Comparison of ENCODE assay signal across 3 fruit fly cellular contexts in genomic region chr3L:3496593-3496992, dm6.
A peak's percentile ranks its signal among the peaks of the same experiment; 100 is the strongest.
TF ChIP-seq lines count a peak whose summit lies in the region.

No protein-coding gene starts in this region.

- TF ChIP-seq CTCF in whole organism, embryonic (GFP tag; optimal IDR thresholded peaks at IDR 0.05; lab: Kevin White, UChicago) = no peak

TF ChIP-seq in whole organism, embryonic, 481 proteins besides CTCF, POLR2A, EP300 and RAD21 (continues in another document):
- no peak for TF ChIP-seq D (optimal IDR thresholded peaks at IDR 0.05; lab: Kevin White, UChicago)
- TF ChIP-seq D (GFP tag; optimal IDR thresholded peaks at IDR 0.05; lab: Kevin White, UChicago) = no peak
- TF ChIP-seq CG31388 (GFP tag; optimal IDR thresholded peaks at IDR 0.05; lab: Kevin White, UChicago) = no peak
- TF ChIP-seq CG17361 (GFP tag; IDR thresholded peaks at IDR 0.05; lab: Robert Waterston, UW) = no peak
- no peak for TF ChIP-seq odd (GFP tag; optimal IDR thresholded peaks at IDR 0.05; lab: Kevin White, UChicago)
- no peak for TF ChIP-seq CG7928 (GFP tag; optimal IDR thresholded peaks at IDR 0.05; lab: Kevin White, UChicago)
- TF ChIP-seq CG18262 (tag; optimal IDR thresholded peaks at IDR 0.05; lab: Kevin White, UChicago) = no peak
- TF ChIP-seq Oli (tag; optimal IDR thresholded peaks at IDR 0.05; lab: Kevin White, UChicago) = peak; percentile 6
- TF ChIP-seq eyg (GFP tag; optimal IDR thresholded peaks at IDR 0.05; lab: Kevin White, UChicago) = no peak
- no peak for TF ChIP-seq CG11398 (GFP tag; optimal IDR thresholded peaks at IDR 0.05; lab: Kevin White, UChicago)
- TF ChIP-seq dmrt99B (tag; optimal IDR thresholded peaks at IDR 0.05; lab: Kevin White, UChicago) = peak; percentile 46
- TF ChIP-seq Spps (tag; optimal IDR thresholded peaks at IDR 0.05; lab: Kevin White, UChicago) = no peak
- TF ChIP-seq CG14014 (GFP tag; IDR thresholded peaks at IDR 0.05; lab: Robert Waterston, UW) = peak; percentile 34; the same call in 1 of the 2 replicates
- TF ChIP-seq Hr3 (GFP tag; optimal IDR thresholded peaks at IDR 0.05; lab: Kevin White, UChicago) = no peak
- TF ChIP-seq CG12659 (GFP tag; optimal IDR thresholded peaks at IDR 0.05; lab: Kevin White, UChicago) = peak; percentile 2
- no peak for TF ChIP-seq CG8944 (GFP tag; optimal IDR thresholded peaks at IDR 0.05; lab: Kevin White, UChicago)
- no peak for TF ChIP-seq jing (GFP tag; optimal IDR thresholded peaks at IDR 0.05; lab: Kevin White, UChicago)
- peak; percentile 49 for TF ChIP-seq CG2678 (tag; optimal IDR thresholded peaks at IDR 0.05; lab: Kevin White, UChicago)
- TF ChIP-seq ssp (GFP tag; IDR thresholded peaks at IDR 0.05; lab: Robert Waterston, UW) = no peak
- TF ChIP-seq CG11093 (GFP tag; IDR thresholded peaks at IDR 0.05; lab: Robert Waterston, UW) = no peak
- TF ChIP-seq zfh1 (GFP tag; IDR thresholded peaks at IDR 0.05; lab: Robert Waterston, UW) = no peak
- TF ChIP-seq bsh (GFP tag; optimal IDR thresholded peaks at IDR 0.05; lab: Kevin White, UChicago) = no peak
- TF ChIP-seq ci (GFP tag; IDR thresholded peaks at IDR 0.05; lab: Robert Waterston, UW) = no peak
- TF ChIP-seq vfl (GFP tag; optimal IDR thresholded peaks at IDR 0.05; lab: Kevin White, UChicago) = no peak
- TF ChIP-seq Drgx (GFP tag; IDR thresholded peaks at IDR 0.05; lab: Robert Waterston, UW) = 0 out of 2 replicates have a peak, but pooled peaks have one; percentile 22
- no peak for TF ChIP-seq CG34422 (GFP tag; IDR thresholded peaks at IDR 0.05; lab: Robert Waterston, UW)
- no peak for TF ChIP-seq Stat92E (GFP tag; optimal IDR thresholded peaks at IDR 0.05; lab: Kevin White, UChicago)
- no peak for TF ChIP-seq vnd (GFP tag; IDR thresholded peaks at IDR 0.05; lab: Robert Waterston, UW; ENCODE audit: partially characterized antibody)
- TF ChIP-seq CG9932 (GFP tag; IDR thresholded peaks at IDR 0.05; lab: Robert Waterston, UW) = no peak
- no peak for TF ChIP-seq NfI (GFP tag; optimal IDR thresholded peaks at IDR 0.05; lab: Kevin White, UChicago)
- no peak for TF ChIP-seq Trl (optimal IDR thresholded peaks at IDR 0.05; lab: Kevin White, UChicago)
- no peak for TF ChIP-seq Trl (GFP tag; optimal IDR thresholded peaks at IDR 0.05; lab: Kevin White, UChicago)

TF ChIP-seq in whole organism, prepupa, 60 proteins besides CTCF, POLR2A, EP300 and RAD21:
- TF ChIP-seq CG3032 (tag; optimal IDR thresholded peaks at IDR 0.05; lab: Kevin White, UChicago) (peak; percentile 3), CG8119 (GFP tag; IDR thresholded peaks at IDR 0.05; lab: Robert Waterston, UW) (peak; percentile 28; the same call in 1 of the 3 replicates), eg (GFP tag; IDR thresholded peaks at IDR 0.05; lab: Robert Waterston, UW) (0 out of 3 replicates have a peak, but pooled peaks have one; percentile 25), acj6 (GFP tag; optimal IDR thresholded peaks at IDR 0.05; lab: Kevin White, UChicago) (peak; percentile 0), svp (GFP tag; lab: Kevin White, UChicago) (peak; percentile 19), CG32006 (GFP tag; optimal IDR thresholded peaks at IDR 0.05; lab: Kevin White, UChicago) (peak; percentile 30), Eip75B (GFP tag; optimal IDR thresholded peaks at IDR 0.05; lab: Kevin White, UChicago) (no peak), Hr4 (GFP tag; optimal IDR thresholded peaks at IDR 0.05; lab: Kevin White, UChicago) (peak; percentile 9), CG15336 (GFP tag; IDR thresholded peaks at IDR 0.05; lab: Robert Waterston, UW) (0 out of 2 replicates have a peak, but pooled peaks have one; percentile 16), CG34406 (GFP tag; optimal IDR thresholded peaks at IDR 0.05; lab: Kevin White, UChicago) (no peak), Eip78C (GFP tag; lab: Kevin White, UChicago) (peak; percentile 55), dsx (GFP tag; optimal IDR thresholded peaks at IDR 0.05; lab: Kevin White, UChicago; ENCODE audit: poor library complexity, severe bottlenecking) (peak; percentile 40), CG11762 (GFP tag; optimal IDR thresholded peaks at IDR 0.05; lab: Kevin White, UChicago; ENCODE audit: insufficient read depth) (no peak)

TF ChIP-seq in whole organism, pupa, 21 proteins besides CTCF, POLR2A, EP300 and RAD21:
- no peak for TF ChIP-seq CG32121 (GFP tag; IDR thresholded peaks at IDR 0.05; lab: Robert Waterston, UW)
- no peak for TF ChIP-seq CG10348 (GFP tag; IDR thresholded peaks at IDR 0.05; lab: Robert Waterston, UW)
- no peak for TF ChIP-seq gl (tag; optimal IDR thresholded peaks at IDR 0.05; lab: Kevin White, UChicago)
- peak; percentile 8 for TF ChIP-seq CG8159 (tag; optimal IDR thresholded peaks at IDR 0.05; lab: Kevin White, UChicago)
- no peak for TF ChIP-seq Pif1B (GFP tag; optimal IDR thresholded peaks at IDR 0.05; lab: Kevin White, UChicago)
- no peak for TF ChIP-seq CG34367 (tag; optimal IDR thresholded peaks at IDR 0.05; lab: Kevin White, UChicago)
- no peak for TF ChIP-seq fd96Ca (GFP tag; IDR thresholded peaks at IDR 0.05; lab: Robert Waterston, UW)
- TF ChIP-seq Ets98B (GFP tag; IDR thresholded peaks at IDR 0.05; lab: Robert Waterston, UW) = no peak
- peak; percentile 5 for TF ChIP-seq CG8301 (tag; optimal IDR thresholded peaks at IDR 0.05; lab: Kevin White, UChicago)
- TF ChIP-seq CG9948 (tag; optimal IDR thresholded peaks at IDR 0.05; lab: Kevin White, UChicago) = no peak
- no peak for TF ChIP-seq D1 (tag; optimal IDR thresholded peaks at IDR 0.05; lab: Kevin White, UChicago)
- no peak for TF ChIP-seq Pif1A (GFP tag; optimal IDR thresholded peaks at IDR 0.05; lab: Kevin White, UChicago)
- peak; percentile 21 for TF ChIP-seq CG15710 (tag; optimal IDR thresholded peaks at IDR 0.05; lab: Kevin White, UChicago)
- no peak for TF ChIP-seq EcR (GFP tag; optimal IDR thresholded peaks at IDR 0.05; lab: Kevin White, UChicago)
- TF ChIP-seq CG4496 (GFP tag; IDR thresholded peaks at IDR 0.05; lab: Robert Waterston, UW) = 0 out of 3 replicates have a peak, but pooled peaks have one; percentile 25
- peak; percentile 35 for TF ChIP-seq CG14655 (GFP tag; optimal IDR thresholded peaks at IDR 0.05; lab: Kevin White, UChicago)
- TF ChIP-seq CG13204 (GFP tag; optimal IDR thresholded peaks at IDR 0.05; lab: Kevin White, UChicago) = no peak
- no peak for TF ChIP-seq CG17806 (tag; optimal IDR thresholded peaks at IDR 0.05; lab: Kevin White, UChicago)
- no peak for TF ChIP-seq CG12605 (GFP tag; IDR thresholded peaks at IDR 0.05; lab: Robert Waterston, UW)
- TF ChIP-seq Snoo (tag; optimal IDR thresholded peaks at IDR 0.05; lab: Kevin White, UChicago) = no peak

Comparison
In these comparisons a context has a peak if more than half of its experiments do, and no peak if none do; other contexts are left out.
1. Of the 7 proteins assayed by ChIP-seq in both whole organism, embryonic and whole organism, prepupa: peak only in whole organism, embryonic: Blimp-1 and Sox102F; only in whole organism, prepupa: none; in both: none; in neither: 5.